Fruit fly (Drosophila melanogaster) whole organism, embryonic: ENCODE data around the gene CG42494.

Source experiments
- Antp ChIP-seq: fragments of 200-800 bp; sonication (Bioruptor generic); optimal IDR thresholded peaks from 3 replicates; lab custom pipeline; 2016; ENCODE audit warnings: missing biosample characterization, missing genetic modification characterization
- Awh ChIP-seq: fragments of 200-800 bp; sonication (Bioruptor generic); IDR thresholded peaks from 2 replicates; pipeline ENCODE4, ENCODE4 v1.3.6; 2022; ENCODE audit warnings: missing biosample characterization, missing genetic modification characterization
- B-H1 ChIP-seq: fragments of 200-800 bp; sonication (Bioruptor generic); IDR thresholded peaks from 3 replicates; pipeline ENCODE4 v1.3.6; 2022; ENCODE audit warnings: missing biosample characterization, missing genetic modification characterization
- CG11085 ChIP-seq: fragments of 200-800 bp; sonication (Bioruptor generic); IDR thresholded peaks from 2 replicates; pipeline ENCODE4 v1.3.6; 2022; ENCODE audit warnings: missing biosample characterization, missing genetic modification characterization
- CG11696 ChIP-seq: fragments of 200-800 bp; sonication (Bioruptor generic); IDR thresholded peaks from 2 replicates; pipeline ENCODE4 v1.3.6; 2022; ENCODE audit warnings: missing biosample characterization, missing genetic modification characterization
- CG12155 ChIP-seq: fragments of 200-800 bp; sonication (Bioruptor generic); optimal IDR thresholded peaks from 3 replicates; lab custom pipeline; 2016; ENCODE audit warnings: missing biosample characterization, missing genetic modification characterization
- CG12659 ChIP-seq: fragments of 200-800 bp; sonication (Bioruptor generic); optimal IDR thresholded peaks from 3 replicates; lab custom pipeline; 2017; ENCODE audit warnings: mild to moderate bottlenecking, missing biosample characterization, missing genetic modification reagents, missing genetic modification characterization
- CG13624 ChIP-seq: fragments of 200-800 bp; sonication (Bioruptor generic); optimal IDR thresholded peaks from 2 replicates; lab custom pipeline; 2016; ENCODE audit warnings: missing biosample characterization, missing genetic modification characterization
- CG14050 ChIP-seq: fragments of 200-800 bp; sonication (Bioruptor generic); IDR thresholded peaks from 3 replicates; pipeline ENCODE4 v1.3.6; 2022; ENCODE audit warnings: missing biosample characterization, missing genetic modification characterization
- CG14710 ChIP-seq: fragments of 200-800 bp; sonication (Bioruptor generic); optimal IDR thresholded peaks from 3 replicates; lab custom pipeline; 2019; ENCODE audit warnings: missing biosample characterization, mild to moderate bottlenecking, missing genetic modification characterization, moderate library complexity
- CG17186 ChIP-seq: fragments of 200-800 bp; sonication (Bioruptor generic); optimal IDR thresholded peaks from 3 replicates; lab custom pipeline; 2017; ENCODE audit warnings: missing biosample characterization, missing genetic modification reagents, missing genetic modification characterization
- CG17328 ChIP-seq: fragments of 200-800 bp; sonication (Bioruptor generic); IDR thresholded peaks from 2 replicates; pipeline ENCODE4 v1.3.6; 2022; ENCODE audit warnings: missing biosample characterization, missing genetic modification characterization
- CG17802 ChIP-seq: fragments of 200-800 bp; sonication (Bioruptor generic); optimal IDR thresholded peaks from 2 replicates; lab custom pipeline; 2018; ENCODE audit warnings: missing biosample characterization, mild to moderate bottlenecking, missing genetic modification characterization, moderate library complexity
- CG18262 ChIP-seq: fragments of 200-800 bp; optimal IDR thresholded peaks from 3 replicates; lab custom pipeline; 2019; ENCODE audit warnings: missing biosample characterization, mild to moderate bottlenecking, missing genetic modification characterization, moderate library complexity
- CG18599 ChIP-seq: fragments of 200-800 bp; sonication (Bioruptor generic); optimal IDR thresholded peaks from 3 replicates; lab custom pipeline; 2017; ENCODE audit warnings: missing biosample characterization, missing genetic modification characterization, mild to moderate bottlenecking, moderate library complexity, missing genetic modification reagents
- CG18764 ChIP-seq: fragments of 200-800 bp; sonication (Bioruptor generic); optimal IDR thresholded peaks from 3 replicates; lab custom pipeline; 2016; ENCODE audit warnings: missing biosample characterization, missing genetic modification characterization
- CG33213 ChIP-seq: fragments of 200-800 bp; sonication (Bioruptor generic); optimal IDR thresholded peaks from 3 replicates; lab custom pipeline; 2016; ENCODE audit warnings: missing biosample characterization, missing genetic modification characterization
- CG3995 ChIP-seq: fragments of 200-800 bp; sonication (Bioruptor generic); optimal IDR thresholded peaks from 3 replicates; lab custom pipeline; 2016; ENCODE audit warnings: missing biosample characterization, missing genetic modification characterization
- CG6254 ChIP-seq: fragments of 200-800 bp; sonication (Bioruptor generic); optimal IDR thresholded peaks from 3 replicates; lab custom pipeline; 2017; ENCODE audit warnings: mild to moderate bottlenecking, missing biosample characterization, missing genetic modification reagents, missing genetic modification characterization
- CG6854 ChIP-seq: fragments of 200-800 bp; sonication (Bioruptor generic); optimal IDR thresholded peaks from 3 replicates; lab custom pipeline; 2017; ENCODE audit warnings: missing biosample characterization, mild to moderate bottlenecking, missing genetic modification characterization
- CG7745 ChIP-seq: fragments of 200-800 bp; sonication (Bioruptor generic); optimal IDR thresholded peaks from 2 replicates; lab custom pipeline; 2018; ENCODE audit warnings: missing biosample characterization, mild to moderate bottlenecking, missing genetic modification characterization, moderate library complexity
- CG7786 ChIP-seq: fragments of 200-800 bp; sonication (Bioruptor generic); optimal IDR thresholded peaks from 2 replicates; lab custom pipeline; 2016; ENCODE audit warnings: missing biosample characterization, missing genetic modification characterization
- CG7963 ChIP-seq: fragments of 200-800 bp; sonication (Bioruptor generic); IDR thresholded peaks from 3 replicates; pipeline ENCODE4 v1.3.6; 2022; ENCODE audit warnings: missing biosample characterization, missing genetic modification characterization; ENCODE audit not compliant: partially characterized antibody
- D ChIP-seq, 2 experiments: fragments of 200-800 bp in 1 of 2; fragments of >200 bp in 1 of 2; sonication (Bioruptor generic) in 1 of 2; optimal IDR thresholded peaks; 2 replicates in 1 of 2; 3 replicates in 1 of 2; lab custom pipeline; 2017; ENCODE audit warnings: mild to moderate bottlenecking in 1 of 2, missing biosample characterization in 1 of 2, missing genetic modification characterization in 1 of 2, missing genetic modification reagents in 1 of 2
- Dfd ChIP-seq, 2 experiments: fragments of >200 bp; optimal IDR thresholded peaks; 2 replicates each; lab custom pipeline; 2017; ENCODE audit warnings: missing biosample characterization in 2 of 2, missing genetic modification characterization in 2 of 2
- Doc2 ChIP-seq: fragments of 200-800 bp; sonication (Bioruptor generic); IDR thresholded peaks from 2 replicates; pipeline ENCODE4 v1.3.6; 2022; ENCODE audit warnings: missing biosample characterization, missing genetic modification characterization
- Dp ChIP-seq: fragments of 200-800 bp; sonication (Bioruptor generic); optimal IDR thresholded peaks from 2 replicates; lab custom pipeline; 2018; ENCODE audit warnings: missing biosample characterization, mild to moderate bottlenecking, missing genetic modification characterization, moderate library complexity
- HLH4C ChIP-seq: fragments of 200-800 bp; sonication (Bioruptor generic); IDR thresholded peaks from 3 replicates; pipeline ENCODE4 v1.3.6; 2022; ENCODE audit warnings: missing biosample characterization, missing genetic modification characterization; ENCODE audit not compliant: partially characterized antibody
- HmgZ ChIP-seq: fragments of 200-800 bp; sonication (Bioruptor generic); optimal IDR thresholded peaks from 2 replicates; lab custom pipeline; 2018; ENCODE audit warnings: missing biosample characterization, mild to moderate bottlenecking, missing genetic modification characterization
- Lpt ChIP-seq: fragments of >200 bp; optimal IDR thresholded peaks from 2 replicates; lab custom pipeline; 2018; ENCODE audit warnings: missing biosample characterization, missing genetic modification characterization
- Optix ChIP-seq: fragments of 200-800 bp; sonication (Bioruptor generic); IDR thresholded peaks from 3 replicates; pipeline ENCODE4 v1.3.6; 2022; ENCODE audit warnings: missing biosample characterization, missing genetic modification characterization
- Scr ChIP-seq: fragments of 200-800 bp; sonication (Bioruptor generic); IDR thresholded peaks from 2 replicates; pipeline ENCODE4 v1.3.6; 2022; ENCODE audit warnings: missing biosample characterization, missing genetic modification characterization; ENCODE audit not compliant: partially characterized antibody
- Six4 ChIP-seq: fragments of 200-800 bp; sonication (Bioruptor generic); optimal IDR thresholded peaks from 2 replicates; lab custom pipeline; 2016; ENCODE audit warnings: missing biosample characterization, missing genetic modification characterization
- Ssrp ChIP-seq: fragments of 200-800 bp; sonication (Bioruptor generic); optimal IDR thresholded peaks from 2 replicates; lab custom pipeline; 2018; ENCODE audit warnings: missing biosample characterization, mild to moderate bottlenecking, missing genetic modification characterization, moderate library complexity
- dimm ChIP-seq: fragments of 200-800 bp; sonication (Bioruptor generic); IDR thresholded peaks from 2 replicates; pipeline ENCODE4 v1.3.6; 2022; ENCODE audit warnings: missing biosample characterization, missing genetic modification characterization
- disco-r ChIP-seq: fragments of 200-800 bp; sonication (Bioruptor generic); optimal IDR thresholded peaks from 2 replicates; lab custom pipeline; 2016; ENCODE audit warnings: missing biosample characterization, missing genetic modification characterization
- fru ChIP-seq: fragments of >200 bp; optimal IDR thresholded peaks from 2 replicates; lab custom pipeline; 2017
- gce ChIP-seq: fragments of 200-800 bp; sonication (Bioruptor generic); IDR thresholded peaks from 3 replicates; pipeline ENCODE4 v1.3.6; 2022; ENCODE audit warnings: missing biosample characterization, missing genetic modification characterization
- gcm ChIP-seq: fragments of 200-800 bp; sonication (Bioruptor generic); optimal IDR thresholded peaks from 2 replicates; lab custom pipeline; 2019; ENCODE audit warnings: missing biosample characterization, mild to moderate bottlenecking, missing genetic modification characterization, moderate library complexity
- inv ChIP-seq: fragments of 200-800 bp; sonication (Bioruptor generic); IDR thresholded peaks from 2 replicates; pipeline ENCODE4 v1.3.6; 2022; ENCODE audit warnings: missing biosample characterization, missing genetic modification characterization; ENCODE audit not compliant: partially characterized antibody
- jigr1 ChIP-seq: fragments of 200-800 bp; sonication (Bioruptor generic); IDR thresholded peaks from 3 replicates; pipeline ENCODE4 v1.3.6; 2022; ENCODE audit warnings: missing biosample characterization, missing genetic modification characterization
- mirr ChIP-seq: fragments of 200-800 bp; sonication (Bioruptor generic); optimal IDR thresholded peaks from 3 replicates; lab custom pipeline; 2018; ENCODE audit warnings: missing biosample characterization, mild to moderate bottlenecking, missing genetic modification characterization
- nmo ChIP-seq: fragments of 200-800 bp; sonication (Bioruptor generic); optimal IDR thresholded peaks from 2 replicates; lab custom pipeline; 2018; ENCODE audit warnings: missing biosample characterization, mild to moderate bottlenecking, missing genetic modification characterization, moderate library complexity
- p53 ChIP-seq: fragments of 200-800 bp; sonication (Bioruptor generic); optimal IDR thresholded peaks from 2 replicates; lab custom pipeline; 2016; ENCODE audit warnings: missing biosample characterization, missing genetic modification characterization
- phol ChIP-seq: fragments of 200-800 bp; sonication (Bioruptor generic); optimal IDR thresholded peaks from 3 replicates; lab custom pipeline; 2018; ENCODE audit warnings: missing biosample characterization, mild to moderate bottlenecking, missing genetic modification characterization, moderate library complexity
- sisA ChIP-seq: fragments of 200-800 bp; sonication (Bioruptor generic); IDR thresholded peaks from 2 replicates; pipeline ENCODE4 v1.3.6; 2022; ENCODE audit warnings: missing biosample characterization, missing genetic modification characterization
- stwl ChIP-seq: fragments of 200-800 bp; sonication (Bioruptor generic); optimal IDR thresholded peaks from 3 replicates; lab custom pipeline; 2018; ENCODE audit warnings: missing biosample characterization, mild to moderate bottlenecking, missing genetic modification characterization, moderate library complexity

The CG42494 gene

dm6 chr3L:3149060-3149872, 34.9 kb upstream of the CG42494 start (continued):
- TF ChIP-seq Doc2 (GFP tag; lab: Robert Waterston, UW) (no peak), HLH4C (GFP tag; lab: Robert Waterston, UW) (no peak), CG13624 (GFP tag; lab: Kevin White, UChicago) (peak; percentile 72), CG17186 (GFP tag; lab: Kevin White, UChicago) (no peak), CG18262 (tag; lab: Kevin White, UChicago) (no peak), CG11085 (GFP tag; lab: Robert Waterston, UW) (no peak), CG12155 (GFP tag; lab: Kevin White, UChicago) (no peak), CG11696 (GFP tag; lab: Robert Waterston, UW) (no peak), Dp (GFP tag; lab: Kevin White, UChicago) (no peak), CG18599 (GFP tag; lab: Kevin White, UChicago) (peak; percentile 63), CG6854 (GFP tag; lab: Kevin White, UChicago) (peak; percentile 45), Antp (GFP tag; lab: Kevin White, UChicago) (no peak), CG33213 (GFP tag; lab: Kevin White, UChicago) (no peak), Optix (GFP tag; lab: Robert Waterston, UW) (no peak), inv (no peak), CG12659 (GFP tag; lab: Kevin White, UChicago) (no peak), HmgZ (tag; lab: Kevin White, UChicago) (peak; percentile 50), CG7963 (no peak), D (optimal IDR thresholded peaks at IDR 0.05; lab: Kevin White, UChicago) (no peak), D (GFP tag; optimal IDR thresholded peaks at IDR 0.05; lab: Kevin White, UChicago) (no peak), p53 (no peak), B-H1 (GFP tag; lab: Robert Waterston, UW) (no peak), CG17328 (GFP tag; lab: Robert Waterston, UW) (no peak), jigr1 (GFP tag; lab: Robert Waterston, UW) (no peak), mirr (peak; percentile 65), CG14050 (GFP tag; lab: Robert Waterston, UW) (no peak), stwl (no peak), CG3995 (peak; percentile 38), Six4 (GFP tag; lab: Kevin White, UChicago) (no peak), CG17802 (tag; lab: Kevin White, UChicago) (no peak), CG14710 (tag; lab: Kevin White, UChicago) (no peak), Awh (GFP tag; lab: Robert Waterston, UW) (no peak), CG7786 (no peak), fru (lab: Kevin White, UChicago) (no peak), CG18764 (GFP tag; lab: Kevin White, UChicago) (no peak), Ssrp (no peak), CG6254 (GFP tag; lab: Kevin White, UChicago) (no peak), sisA (GFP tag; lab: Robert Waterston, UW) (no peak), CG7745 (tag; lab: Kevin White, UChicago) (no peak), disco-r (GFP tag; lab: Kevin White, UChicago) (no peak), gcm (no peak), phol (tag; lab: Kevin White, UChicago) (no peak), gce (GFP tag; lab: Robert Waterston, UW) (no peak), Lpt (GFP tag; lab: Kevin White, UChicago) (no peak), Scr (GFP tag; lab: Robert Waterston, UW) (no peak), Dfd (GFP tag; optimal IDR thresholded peaks at IDR 0.05; lab: Kevin White, UChicago) (no peak), dimm (GFP tag; lab: Robert Waterston, UW) (no peak), nmo (GFP tag; lab: Kevin White, UChicago) (no peak)
- TF ChIP-seq, all 482 proteins: peak for 82
